Fruit fly (Drosophila melanogaster): ENCODE results near the gene bwa.

dm6 chr2L:20067928-20068327 is 1.7 kb downstream of the bwa start:
- TF ChIP-seq rn (GFP tag; IDR thresholded peaks at IDR 0.05) (no peak), CG12605 (GFP tag; IDR thresholded peaks at IDR 0.05) (no peak), CG10348 (GFP tag; IDR thresholded peaks at IDR 0.05) (no peak), Snoo (tag; optimal IDR thresholded peaks at IDR 0.05) (no peak), CG32121 (GFP tag; IDR thresholded peaks at IDR 0.05) (no peak), CG13204 (GFP tag; optimal IDR thresholded peaks at IDR 0.05) (no peak), CG8159 (tag; optimal IDR thresholded peaks at IDR 0.05) (no peak), CG8301 (tag; optimal IDR thresholded peaks at IDR 0.05) (no peak)

Measured in whole organism, pupa.